Worm (Caenorhabditis elegans): ENCODE data around the gene R02F11.12.
A peak's percentile ranks its signal among the peaks of the same experiment; 100 is the strongest.

Gene R02F11.12

DNA sequence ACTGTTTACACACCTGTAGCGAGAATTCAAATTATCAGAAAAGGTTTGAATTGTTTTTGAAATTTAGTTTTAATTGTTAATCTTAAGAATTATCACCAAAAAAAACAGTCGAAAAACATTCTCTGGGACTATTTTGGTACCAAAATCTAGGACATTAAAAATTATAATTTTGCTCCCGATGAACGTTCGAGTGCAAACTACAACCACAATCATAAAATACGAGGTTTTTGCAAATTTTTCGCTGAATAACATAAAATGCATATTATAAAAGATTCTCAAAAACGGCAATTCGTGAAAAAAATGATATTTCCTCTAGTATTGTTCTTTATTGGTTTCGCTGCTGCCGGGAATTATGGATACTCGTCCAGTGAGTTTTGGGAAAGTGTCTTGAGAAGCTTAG is at the start of gene R02F11.12:
Gene R02F11.12, plus strand, starts transcription at position 301 of the 400 bp plus-strand sequence.
- TF ChIP-seq ceh-90 (tag; optimal IDR thresholded peaks at IDR 0.05) (no peak), nhr-237 (tag; optimal IDR thresholded peaks at IDR 0.05) (no peak), zag-1 (tag; optimal IDR thresholded peaks at IDR 0.05) (no peak), ceh-8 (GFP tag; optimal IDR thresholded peaks at IDR 0.05) (no peak), ztf-4 (tag; optimal IDR thresholded peaks at IDR 0.05) (no peak), nhr-11 (tag; optimal IDR thresholded peaks at IDR 0.05) (no peak), vab-15 (tag; optimal IDR thresholded peaks at IDR 0.05) (no peak), pag-3 (tag; optimal IDR thresholded peaks at IDR 0.05; ENCODE audit: borderline replicate concordance, insufficient read depth) (no peak)

DNA sequence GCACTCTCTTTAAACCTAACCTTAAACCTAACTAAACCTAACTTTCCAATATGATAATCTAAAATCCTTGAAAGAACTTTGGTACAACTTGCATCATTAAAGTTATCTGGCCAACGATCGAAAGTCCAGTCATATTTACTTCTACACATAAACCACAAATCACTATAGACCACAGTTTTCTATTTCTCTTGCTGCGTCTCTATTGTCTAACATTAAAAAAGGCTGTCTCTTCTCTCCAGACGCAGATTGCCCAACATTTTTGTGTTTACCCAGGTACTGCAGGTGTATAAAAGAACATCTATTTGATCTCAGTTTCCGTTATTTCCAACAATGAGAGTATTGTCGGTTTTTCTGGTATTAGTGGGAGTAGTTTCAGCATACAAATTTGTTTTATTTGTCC is 48.3 kb upstream of the R02F11.12 start, which contains the start of gene ugt-61:
Gene ugt-61, plus strand, starts transcription at position 233 of the 400 bp plus-strand sequence.
- TF ChIP-seq lin-39 (tag; optimal IDR thresholded peaks at IDR 0.05): no peak
- no peak for TF ChIP-seq C04F5.9 (tag; optimal IDR thresholded peaks at IDR 0.05)
- no peak for TF ChIP-seq Y116A8C.19 (tag; optimal IDR thresholded peaks at IDR 0.05; ENCODE audit: borderline replicate concordance)
- TF ChIP-seq mdl-1 (tag; optimal IDR thresholded peaks at IDR 0.05): no peak
- TF ChIP-seq rnt-1 (tag; optimal IDR thresholded peaks at IDR 0.05): peak; percentile 22
- TF ChIP-seq efl-1 (optimal IDR thresholded peaks at IDR 0.05): peak in 1 of 2 experiments; percentile 10
- peak in 1 of 2 experiments; percentile 93 for TF ChIP-seq efl-1 (GFP tag; optimal IDR thresholded peaks at IDR 0.05 in 1 of 2)
- no peak for TF ChIP-seq dsc-1 (tag; optimal IDR thresholded peaks at IDR 0.05)
- peak; percentile 13 for TF ChIP-seq mep-1 (tag; optimal IDR thresholded peaks at IDR 0.05)
- peak in 1 of 6 experiments; percentile 9 for TF ChIP-seq elt-3 (tag; optimal IDR thresholded peaks at IDR 0.05)
- peak; percentile 33 for TF ChIP-seq blmp-1 (tag; optimal IDR thresholded peaks at IDR 0.05)
- TF ChIP-seq nhr-20 (tag; optimal IDR thresholded peaks at IDR 0.05): peak; percentile 61
- no peak for TF ChIP-seq unc-98 (GFP tag; IDR thresholded peaks at IDR 0.05)
- TF ChIP-seq nhr-47 (tag; optimal IDR thresholded peaks at IDR 0.05): no peak
- TF ChIP-seq snu-23 (GFP tag; optimal IDR thresholded peaks at IDR 0.05): peak; percentile 41
- peak in 1 of 3 experiments; percentile 2 for TF ChIP-seq dpl-1 (GFP tag; optimal IDR thresholded peaks at IDR 0.05)
- TF ChIP-seq aly-2 (tag; optimal IDR thresholded peaks at IDR 0.05): no peak
- TF ChIP-seq lin-14 (GFP tag; optimal IDR thresholded peaks at IDR 0.05): peak; percentile 73
- peak in 1 of 2 experiments; percentile 15 for TF ChIP-seq lin-35 (GFP tag; optimal IDR thresholded peaks at IDR 0.05)
- peak; percentile 81 for TF ChIP-seq nhr-85 (tag)
- TF ChIP-seq nhr-77 (tag; optimal IDR thresholded peaks at IDR 0.05): peak; percentile 29
- TF ChIP-seq nhr-90 (tag; optimal IDR thresholded peaks at IDR 0.05; ENCODE audit: poor library complexity): peak; percentile 21
- TF ChIP-seq hlh-17 (GFP tag; optimal IDR thresholded peaks at IDR 0.05; ENCODE audit: borderline replicate concordance): no peak
- TF ChIP-seq hlh-4 (tag; optimal IDR thresholded peaks at IDR 0.05): no peak
- no peak for TF ChIP-seq nhr-11 (tag; optimal IDR thresholded peaks at IDR 0.05)
- no peak for TF ChIP-seq ceh-82 (tag; optimal IDR thresholded peaks at IDR 0.05)
- TF ChIP-seq pag-3 (tag; optimal IDR thresholded peaks at IDR 0.05; ENCODE audit: borderline replicate concordance, insufficient read depth): no peak

DNA sequence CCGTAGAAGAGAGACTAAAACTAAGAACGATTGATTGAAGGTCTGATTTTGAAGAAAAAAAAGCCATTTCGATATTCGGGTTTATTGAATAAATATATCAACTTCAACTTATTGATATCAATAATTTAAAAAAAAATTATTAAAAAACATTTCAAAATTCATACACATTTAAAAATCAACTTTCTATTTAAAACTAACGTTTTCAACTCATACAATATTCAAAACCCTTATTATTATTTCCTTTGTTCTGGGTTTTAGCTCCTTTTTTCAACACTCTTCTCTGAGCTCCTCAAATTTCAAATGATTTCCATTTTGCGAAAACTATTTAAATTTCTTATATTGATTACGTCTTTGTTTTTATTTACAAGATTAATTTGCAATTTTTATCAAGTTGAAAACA is 45.2 kb upstream of the R02F11.12 start, which contains the start of gene C18G1.7:
Gene C18G1.7, plus strand, starts transcription at position 301 of the 400 bp plus-strand sequence.
- TF ChIP-seq isw-1 (GFP tag; IDR thresholded peaks at IDR 0.05) (no peak), sup-37 (GFP tag; optimal IDR thresholded peaks at IDR 0.05) (no peak), aha-1 (tag; optimal IDR thresholded peaks at IDR 0.05) (no peak), nhr-12 (tag; optimal IDR thresholded peaks at IDR 0.05) (no peak), nhr-71 (tag; optimal IDR thresholded peaks at IDR 0.05) (no peak), lin-13 (GFP tag; optimal IDR thresholded peaks at IDR 0.05) (no peak), fkh-8 (tag; optimal IDR thresholded peaks at IDR 0.05) (no peak)

Measured in whole organism, L1 larva.